Fruit fly (Drosophila melanogaster) whole organism, embryonic: Measurements from ENCODE around the gene dsx.

Source experiments
- Ada2b ChIP-seq: fragments of 200-800 bp; sonication (Bioruptor generic); IDR thresholded peaks from 2 replicates; pipeline ENCODE4 v1.3.6; 2022; ENCODE audit warnings: missing biosample characterization, missing genetic modification characterization
- Atf3 ChIP-seq: fragments of 200-800 bp; sonication (Bioruptor generic); optimal IDR thresholded peaks from 3 replicates; lab custom pipeline; 2016; ENCODE audit warnings: missing biosample characterization, missing genetic modification characterization
- Awh ChIP-seq: fragments of 200-800 bp; sonication (Bioruptor generic); IDR thresholded peaks from 2 replicates; pipeline ENCODE4, ENCODE4 v1.3.6; 2022; ENCODE audit warnings: missing biosample characterization, missing genetic modification characterization
- B-H1 ChIP-seq: fragments of 200-800 bp; sonication (Bioruptor generic); IDR thresholded peaks from 3 replicates; pipeline ENCODE4 v1.3.6; 2022; ENCODE audit warnings: missing biosample characterization, missing genetic modification characterization
- Bteb2 ChIP-seq: fragments of 200-800 bp; sonication (Bioruptor generic); optimal IDR thresholded peaks from 2 replicates; lab custom pipeline; 2016; ENCODE audit warnings: missing biosample characterization, missing genetic modification characterization
- CG10321 ChIP-seq: fragments of 200-800 bp; sonication (Bioruptor generic); IDR thresholded peaks from 2 replicates; pipeline ENCODE4 v1.3.6; 2022; ENCODE audit warnings: missing biosample characterization, missing genetic modification characterization
- CG1233 ChIP-seq: fragments of 200-800 bp; sonication (Bioruptor generic); optimal IDR thresholded peaks from 4 replicates; lab custom pipeline; 2018; ENCODE audit warnings: missing biosample characterization, mild to moderate bottlenecking, missing genetic modification characterization
- CG12391 ChIP-seq: fragments of 200-800 bp; sonication (Bioruptor generic); optimal IDR thresholded peaks from 3 replicates; lab custom pipeline; 2018; ENCODE audit warnings: missing biosample characterization, mild to moderate bottlenecking, missing genetic modification characterization, moderate library complexity
- CG12769 ChIP-seq: fragments of 200-800 bp; sonication (Bioruptor generic); optimal IDR thresholded peaks from 2 replicates; lab custom pipeline; 2019; ENCODE audit warnings: missing biosample characterization, mild to moderate bottlenecking, missing genetic modification characterization, moderate library complexity
- CG13123 ChIP-seq: fragments of 200-800 bp; sonication (Bioruptor generic); optimal IDR thresholded peaks from 2 replicates; lab custom pipeline; 2016; ENCODE audit warnings: missing biosample characterization, missing genetic modification characterization
- CG1529 ChIP-seq: fragments of 200-800 bp; sonication (Bioruptor generic); optimal IDR thresholded peaks from 3 replicates; lab custom pipeline; 2018; ENCODE audit warnings: missing biosample characterization, missing genetic modification characterization
- CG1602 ChIP-seq: fragments of 200-800 bp; sonication (Bioruptor generic); optimal IDR thresholded peaks from 3 replicates; lab custom pipeline; 2016; ENCODE audit warnings: missing biosample characterization, missing genetic modification characterization
- CG2116 ChIP-seq: fragments of 200-800 bp; sonication (Bioruptor generic); optimal IDR thresholded peaks from 3 replicates; lab custom pipeline; 2018; ENCODE audit warnings: missing biosample characterization, mild to moderate bottlenecking, missing genetic modification characterization
- CG2129 ChIP-seq: fragments of 200-800 bp; sonication (Bioruptor generic); IDR thresholded peaks from 2 replicates; pipeline ENCODE4 v1.3.6; 2022; ENCODE audit warnings: missing biosample characterization, missing genetic modification characterization; ENCODE audit not compliant: partially characterized antibody
- CG31365 ChIP-seq: fragments of 200-800 bp; sonication (Bioruptor generic); optimal IDR thresholded peaks from 2 replicates; lab custom pipeline; 2018; ENCODE audit warnings: missing biosample characterization, mild to moderate bottlenecking, missing genetic modification characterization
- CG6791 ChIP-seq: fragments of 200-800 bp; sonication (Bioruptor generic); IDR thresholded peaks from 3 replicates; pipeline ENCODE4 v1.3.6; 2022; ENCODE audit warnings: missing biosample characterization, missing genetic modification characterization; ENCODE audit not compliant: partially characterized antibody
- CG8290 ChIP-seq, 3 experiments: fragments of 200-800 bp; sonication (Bioruptor generic); optimal IDR thresholded peaks; 2 replicates each; lab custom pipeline; 2016 to 2019; ENCODE audit warnings: missing biosample characterization in 3 of 3, missing genetic modification characterization in 3 of 3, mild to moderate bottlenecking in 2 of 3, moderate library complexity in 1 of 3
- CG8944 ChIP-seq: fragments of 200-800 bp; sonication (Bioruptor generic); optimal IDR thresholded peaks from 3 replicates; lab custom pipeline; 2016; ENCODE audit warnings: missing biosample characterization, missing genetic modification characterization
- CG9437 ChIP-seq: fragments of 200-800 bp; sonication (Bioruptor generic); optimal IDR thresholded peaks from 2 replicates; lab custom pipeline; 2018; ENCODE audit warnings: missing biosample characterization, mild to moderate bottlenecking, missing genetic modification characterization
- Chrac-16 ChIP-seq: fragments of 200-800 bp; sonication (Bioruptor generic); optimal IDR thresholded peaks from 3 replicates; lab custom pipeline; 2016; ENCODE audit warnings: missing biosample characterization, missing genetic modification characterization
- D ChIP-seq, 2 experiments: fragments of 200-800 bp in 1 of 2; fragments of >200 bp in 1 of 2; sonication (Bioruptor generic) in 1 of 2; optimal IDR thresholded peaks; 2 replicates in 1 of 2; 3 replicates in 1 of 2; lab custom pipeline; 2017; ENCODE audit warnings: mild to moderate bottlenecking in 1 of 2, missing biosample characterization in 1 of 2, missing genetic modification characterization in 1 of 2, missing genetic modification reagents in 1 of 2
- E2f1 ChIP-seq: fragments of 200-800 bp; sonication (Bioruptor generic); IDR thresholded peaks from 2 replicates; pipeline ENCODE4 v1.3.6; 2022; ENCODE audit warnings: missing biosample characterization, missing genetic modification characterization
- Eip74EF ChIP-seq, 2 experiments: fragments of 200-800 bp in 1 of 2; fragments of >200 bp in 1 of 2; sonication (Bioruptor generic) in 1 of 2; optimal IDR thresholded peaks; 2 replicates each; lab custom pipeline; 2017 to 2019; ENCODE audit warnings: missing biosample characterization in 2 of 2, missing genetic modification characterization in 2 of 2, mild to moderate bottlenecking in 1 of 2, moderate library complexity in 1 of 2
- HLHmδ ChIP-seq: fragments of 200-800 bp; sonication (Bioruptor generic); optimal IDR thresholded peaks from 2 replicates; lab custom pipeline; 2018; ENCODE audit warnings: missing biosample characterization, mild to moderate bottlenecking, missing genetic modification characterization, moderate library complexity
- Hand ChIP-seq: fragments of 200-800 bp; sonication (Bioruptor generic); optimal IDR thresholded peaks from 2 replicates; lab custom pipeline; 2017; ENCODE audit warnings: mild to moderate bottlenecking, missing biosample characterization, missing genetic modification reagents, missing genetic modification characterization
- Oli ChIP-seq: fragments of 200-800 bp; sonication (Bioruptor generic); optimal IDR thresholded peaks from 2 replicates; lab custom pipeline; 2018; ENCODE audit warnings: missing biosample characterization, mild to moderate bottlenecking, missing genetic modification characterization, moderate library complexity
- Ravus ChIP-seq: fragments of 200-800 bp; sonication (Bioruptor generic); IDR thresholded peaks from 2 replicates; pipeline ENCODE4 v1.3.6; 2022; ENCODE audit warnings: missing biosample characterization, missing genetic modification characterization
- Spps ChIP-seq: fragments of 200-800 bp; sonication (Bioruptor generic); optimal IDR thresholded peaks from 2 replicates; lab custom pipeline; 2018; ENCODE audit warnings: missing biosample characterization, mild to moderate bottlenecking, missing genetic modification characterization
- amos ChIP-seq: fragments of 200-800 bp; sonication (Bioruptor generic); IDR thresholded peaks from 2 replicates; pipeline ENCODE4 v1.3.6; 2022; ENCODE audit warnings: missing biosample characterization, missing genetic modification characterization; ENCODE audit not compliant: partially characterized antibody
- bbx ChIP-seq: fragments of 200-800 bp; sonication (Bioruptor generic); IDR thresholded peaks from 2 replicates; pipeline ENCODE4 v1.3.6; 2022; ENCODE audit warnings: missing biosample characterization, missing genetic modification characterization; ENCODE audit not compliant: partially characterized antibody
- cad ChIP-seq: fragments of >200 bp; optimal IDR thresholded peaks from 2 replicates; lab custom pipeline; 2017; ENCODE audit warnings: missing biosample characterization, missing genetic modification characterization
- cas ChIP-seq: fragments of 200-800 bp; sonication (Bioruptor generic); IDR thresholded peaks from 2 replicates; pipeline ENCODE4 v1.3.6; 2022; ENCODE audit warnings: missing biosample characterization, missing genetic modification characterization
- chinmo ChIP-seq: fragments of 200-800 bp; sonication (Bioruptor generic); IDR thresholded peaks from 4 replicates; pipeline ENCODE4 v1.3.6; 2022; ENCODE audit warnings: missing biosample characterization, missing genetic modification characterization; ENCODE audit not compliant: partially characterized antibody
- crol ChIP-seq: fragments of 200-800 bp; sonication (Bioruptor generic); IDR thresholded peaks from 2 replicates; pipeline ENCODE4 v1.3.6; 2022; ENCODE audit warnings: missing biosample characterization, missing genetic modification characterization
- fd102C ChIP-seq: fragments of 200-800 bp; sonication (Bioruptor generic); optimal IDR thresholded peaks from 2 replicates; lab custom pipeline; 2018; ENCODE audit warnings: missing biosample characterization, mild to moderate bottlenecking, missing genetic modification characterization, moderate library complexity
- gce ChIP-seq: fragments of 200-800 bp; sonication (Bioruptor generic); IDR thresholded peaks from 3 replicates; pipeline ENCODE4 v1.3.6; 2022; ENCODE audit warnings: missing biosample characterization, missing genetic modification characterization
- gcm2 ChIP-seq: fragments of 200-800 bp; sonication (Bioruptor generic); optimal IDR thresholded peaks from 2 replicates; lab custom pipeline; 2016; ENCODE audit warnings: missing biosample characterization, missing genetic modification characterization
- gfzf ChIP-seq: fragments of 200-800 bp; sonication (Bioruptor generic); optimal IDR thresholded peaks from 2 replicates; lab custom pipeline; 2016; ENCODE audit warnings: missing biosample characterization, mild to moderate bottlenecking, missing genetic modification characterization, moderate library complexity
- gro ChIP-seq: fragments of 200-800 bp; sonication (Bioruptor generic); optimal IDR thresholded peaks from 2 replicates; lab custom pipeline; 2016; ENCODE audit warnings: missing biosample characterization, missing genetic modification characterization
- mirr ChIP-seq: fragments of 200-800 bp; sonication (Bioruptor generic); optimal IDR thresholded peaks from 3 replicates; lab custom pipeline; 2018; ENCODE audit warnings: missing biosample characterization, mild to moderate bottlenecking, missing genetic modification characterization
- pan ChIP-seq, 4 experiments: fragments of >200 bp in 3 of 4; fragments of 200-800 bp in 1 of 4; sonication (Bioruptor generic) in 1 of 4; optimal IDR thresholded peaks in 3 of 4; IDR thresholded peaks in 1 of 4; 2 replicates each; pipeline versions ENCODE4 v1.3.6 to Lab custom; 2017 to 2022; ENCODE audit warnings: missing biosample characterization in 2 of 4, missing genetic modification characterization in 2 of 4, mixed read lengths in 1 of 4
- prd ChIP-seq, 3 experiments: fragments of >200 bp in 2 of 3; fragments of 200-800 bp in 1 of 3; sonication (Bioruptor generic) in 1 of 3; optimal IDR thresholded peaks in 2 of 3; IDR thresholded peaks in 1 of 3; 2 replicates in 2 of 3; 3 replicates in 1 of 3; pipeline versions ENCODE4 v1.3.6 to Lab custom; 2017 to 2022; ENCODE audit warnings: missing biosample characterization in 1 of 3, missing genetic modification characterization in 1 of 3
- sd ChIP-seq: fragments of 200-800 bp; sonication (Bioruptor generic); optimal IDR thresholded peaks from 3 replicates; lab custom pipeline; 2018; ENCODE audit warnings: missing biosample characterization, mild to moderate bottlenecking, missing genetic modification characterization, moderate library complexity
- sens ChIP-seq: fragments of 200-800 bp; sonication (Bioruptor generic); peaks from one replicate; lab custom pipeline; 2016; ENCODE audit warnings: missing biosample characterization, missing genetic modification characterization
- sim ChIP-seq: fragments of 200-800 bp; sonication (Bioruptor generic); IDR thresholded peaks from 2 replicates; pipeline ENCODE4 v1.3.6; 2022; ENCODE audit warnings: missing biosample characterization, missing genetic modification characterization
- slp2 ChIP-seq: fragments of 200-800 bp; sonication (Bioruptor generic); optimal IDR thresholded peaks from 2 replicates; lab custom pipeline; 2016; ENCODE audit warnings: missing biosample characterization, missing genetic modification characterization
- so ChIP-seq: fragments of 200-800 bp; sonication (Bioruptor generic); IDR thresholded peaks from 3 replicates; pipeline ENCODE4 v1.3.6; 2022; ENCODE audit warnings: missing biosample characterization, missing genetic modification characterization
- vfl ChIP-seq: fragments of 200-800 bp; sonication (Bioruptor generic); optimal IDR thresholded peaks from 2 replicates; lab custom pipeline; 2016; ENCODE audit warnings: missing biosample characterization, missing genetic modification characterization
- zf30C ChIP-seq: fragments of 200-800 bp; sonication (Bioruptor generic); optimal IDR thresholded peaks from 3 replicates; lab custom pipeline; 2018; ENCODE audit warnings: missing biosample characterization, mild to moderate bottlenecking, missing genetic modification characterization

Gene dsx

dm6 chr3R:7990257-7990656, 23.0 kb upstream of the dsx start:
- no peak for TF ChIP-seq vfl (GFP tag; lab: Kevin White, UChicago)
- no peak for TF ChIP-seq Spps (tag; lab: Kevin White, UChicago)
- TF ChIP-seq E2f1, result no peak
- TF ChIP-seq CG1602 (GFP tag; lab: Kevin White, UChicago), result no peak
- TF ChIP-seq cas (GFP tag; lab: Robert Waterston, UW), result no peak
- TF ChIP-seq prd (optimal IDR thresholded peaks at IDR 0.05; lab: Kevin White, UChicago), result no peak
- TF ChIP-seq prd (GFP tag; IDR thresholded peaks at IDR 0.05; lab: Robert Waterston, UW), result no peak
- 0 out of 2 replicates have a peak, but pooled peaks have one; percentile 29 for TF ChIP-seq crol
- no peak for TF ChIP-seq CG10321 (GFP tag; lab: Robert Waterston, UW)
- peak; percentile 67 for TF ChIP-seq sd (tag; lab: Kevin White, UChicago)
- TF ChIP-seq bbx, result no peak
- no peak for TF ChIP-seq CG2116
- TF ChIP-seq fd102C (GFP tag; lab: Kevin White, UChicago), result no peak
- no peak for TF ChIP-seq CG12391 (tag; lab: Kevin White, UChicago)
- no peak for TF ChIP-seq Eip74EF (GFP tag; optimal IDR thresholded peaks at IDR 0.05; lab: Kevin White, UChicago)
- no peak for TF ChIP-seq so (GFP tag; lab: Robert Waterston, UW)
- no peak for TF ChIP-seq B-H1 (GFP tag; lab: Robert Waterston, UW)
- no peak for TF ChIP-seq CG8944 (GFP tag; lab: Kevin White, UChicago)
- TF ChIP-seq CG12769, result peak; percentile 72
- TF ChIP-seq Bteb2 (GFP tag; lab: Kevin White, UChicago), result no peak
- no peak for TF ChIP-seq Hand (GFP tag; lab: Kevin White, UChicago)
- no peak for TF ChIP-seq zf30C
- TF ChIP-seq CG1529, result no peak
- no peak for TF ChIP-seq sim (GFP tag; lab: Robert Waterston, UW)
- TF ChIP-seq Oli (tag; lab: Kevin White, UChicago), result no peak
- peak; percentile 23 for TF ChIP-seq sens (GFP tag; lab: Kevin White, UChicago)
- no peak for TF ChIP-seq Ada2b (GFP tag; lab: Robert Waterston, UW)
- TF ChIP-seq CG9437 (GFP tag; lab: Kevin White, UChicago), result no peak
- no peak for TF ChIP-seq gce (GFP tag; lab: Robert Waterston, UW)
- no peak for TF ChIP-seq amos (GFP tag; lab: Robert Waterston, UW)
- no peak for TF ChIP-seq CG31365
- TF ChIP-seq gro, result no peak
- no peak for TF ChIP-seq CG8290 (GFP tag; optimal IDR thresholded peaks at IDR 0.05; lab: Kevin White, UChicago)
- TF ChIP-seq CG8290 (tag; optimal IDR thresholded peaks at IDR 0.05; lab: Kevin White, UChicago), result no peak
- TF ChIP-seq cad (GFP tag; lab: Kevin White, UChicago), result no peak
- no peak for TF ChIP-seq CG2129 (GFP tag; lab: Robert Waterston, UW)
- TF ChIP-seq Atf3 (GFP tag; lab: Kevin White, UChicago), result no peak
- TF ChIP-seq gfzf (GFP tag; lab: Kevin White, UChicago), result no peak
- TF ChIP-seq gcm2, result no peak
- TF ChIP-seq CG1233 (GFP tag; lab: Kevin White, UChicago), result no peak
- no peak for TF ChIP-seq pan (optimal IDR thresholded peaks at IDR 0.05; lab: Kevin White, UChicago)
- TF ChIP-seq pan (GFP tag; optimal IDR thresholded peaks at IDR 0.05 in 1 of 2, IDR thresholded peaks at IDR 0.05 in 1 of 2), result no peak
- no peak for TF ChIP-seq Ravus (GFP tag; lab: Robert Waterston, UW)
- no peak for TF ChIP-seq Chrac-16 (GFP tag; lab: Kevin White, UChicago)
- TF ChIP-seq CG6791 (GFP tag; lab: Robert Waterston, UW), result no peak
- TF ChIP-seq chinmo, result 0 out of 4 replicates have a peak, but pooled peaks have one; percentile 6
- no peak for TF ChIP-seq mirr
- peak; percentile 58 for TF ChIP-seq Awh (GFP tag; lab: Robert Waterston, UW)
- no peak for TF ChIP-seq HLHmδ (GFP tag; lab: Kevin White, UChicago)
- TF ChIP-seq CG13123, result no peak
- TF ChIP-seq slp2 (GFP tag; lab: Kevin White, UChicago), result no peak
- no peak for TF ChIP-seq D (optimal IDR thresholded peaks at IDR 0.05; lab: Kevin White, UChicago)
- TF ChIP-seq D (GFP tag; optimal IDR thresholded peaks at IDR 0.05; lab: Kevin White, UChicago), result no peak
